Worm (Caenorhabditis elegans) whole organism, L4 larva: Measurements from ENCODE around the gene T22C8.6.
A peak's percentile ranks its signal among the peaks of the same experiment; 100 is the strongest.

Source experiments
- F26F4.8 ChIP-seq: fragments of 200-800 bp; sonication (Bioruptor generic); conservative IDR thresholded peaks from 2 replicates; pipeline ENCODE4 v1.3.6; 2022; ENCODE audit warnings: missing genetic modification characterization, missing compliant biosample characterization
- F37D6.2 ChIP-seq: sonication (generic microtip); optimal IDR thresholded peaks from 2 replicates; lab custom pipeline; 2016; ENCODE audit warnings: mild to moderate bottlenecking, missing genetic modification characterization, missing compliant biosample characterization
- F49E8.2 ChIP-seq: sonication (generic microtip); optimal IDR thresholded peaks from 2 replicates; lab custom pipeline; 2016; ENCODE audit warnings: missing compliant biosample characterization, mild to moderate bottlenecking, missing genetic modification characterization, borderline replicate concordance
- T20F7.1 ChIP-seq: fragments of 200-800 bp; sonication (Bioruptor generic); optimal IDR thresholded peaks from 2 replicates; lab custom pipeline; 2018; ENCODE audit warnings: mild to moderate bottlenecking, missing genetic modification characterization, missing compliant biosample characterization
- T26A8.4 ChIP-seq: fragments of 200-800 bp; sonication (Bioruptor generic); IDR thresholded peaks from 2 replicates; pipeline ENCODE4 v1.3.6; 2022; ENCODE audit warnings: missing genetic modification characterization, missing compliant biosample characterization
- Y75B8A.6 ChIP-seq: fragments of 200-800 bp; sonication (Bioruptor generic); IDR thresholded peaks from 2 replicates; pipeline ENCODE4 v1.3.6; 2022; ENCODE audit warnings: missing genetic modification reagents, missing genetic modification characterization, missing compliant biosample characterization
- aha-1 ChIP-seq: fragments of 150-350 bp; peaks from one replicate; lab custom pipeline; 2014; ENCODE audit warnings: missing biosample characterization, missing genetic modification characterization
- attf-4 ChIP-seq: sonication (generic microtip); optimal IDR thresholded peaks from 3 replicates; lab custom pipeline; 2017; ENCODE audit warnings: missing biosample characterization, missing genetic modification characterization
- ceh-44 ChIP-seq: fragments of 200-800 bp; sonication (Bioruptor generic); IDR thresholded peaks from 2 replicates; pipeline ENCODE4 v1.3.6; 2022; ENCODE audit warnings: missing genetic modification reagents, missing genetic modification characterization, missing compliant biosample characterization
- ceh-62 ChIP-seq: sonication (generic microtip); optimal IDR thresholded peaks from 2 replicates; lab custom pipeline; 2017; ENCODE audit warnings: missing biosample characterization, missing genetic modification characterization
- ces-1 ChIP-seq: fragments of 150-350 bp; sonication (generic microtip); optimal IDR thresholded peaks from 4 replicates; lab custom pipeline; 2014; ENCODE audit warnings: missing biosample characterization, missing genetic modification reagents, missing genetic modification characterization
- daf-12 ChIP-seq: fragments of 150-350 bp; optimal IDR thresholded peaks from 2 replicates; lab custom pipeline; 2014; ENCODE audit warnings: missing biosample characterization, missing genetic modification reagents, missing genetic modification characterization
- daf-8 ChIP-seq: fragments of 200-800 bp; sonication (Bioruptor generic); IDR thresholded peaks from 2 replicates; pipeline ENCODE4 v1.3.6; 2022; ENCODE audit warnings: missing genetic modification characterization, missing compliant biosample characterization
- dmd-8 ChIP-seq: fragments of 200-800 bp; sonication (Bioruptor generic); IDR thresholded peaks from 2 replicates; pipeline ENCODE4 v1.3.6; 2022; ENCODE audit warnings: missing genetic modification characterization, missing compliant biosample characterization
- dmd-9 ChIP-seq: fragments of 200-800 bp; sonication (Bioruptor generic); IDR thresholded peaks from 2 replicates; pipeline ENCODE4 v1.3.6; 2022; ENCODE audit warnings: missing genetic modification reagents, missing genetic modification characterization, missing compliant biosample characterization
- hmg-1.1 ChIP-seq: fragments of 200-800 bp; sonication (Bioruptor generic); IDR thresholded peaks from 2 replicates; pipeline ENCODE4 v1.3.6; 2022; ENCODE audit warnings: missing genetic modification reagents, missing genetic modification characterization, missing compliant biosample characterization
- lim-7 ChIP-seq: fragments of 200-800 bp; sonication (Bioruptor generic); IDR thresholded peaks from 2 replicates; pipeline ENCODE4 v1.3.6; 2022; ENCODE audit warnings: missing genetic modification characterization, missing compliant biosample characterization
- lin-13 ChIP-seq: fragments of 150-350 bp; optimal IDR thresholded peaks from 2 replicates; lab custom pipeline; 2014; ENCODE audit warnings: missing biosample characterization, missing genetic modification reagents, missing genetic modification characterization
- lin-15B ChIP-seq: fragments of 150-350 bp; sonication (generic microtip); optimal IDR thresholded peaks from 3 replicates; lab custom pipeline; 2014; ENCODE audit warnings: missing biosample characterization, missing genetic modification characterization
- lin-29 ChIP-seq: fragments of 200-800 bp; sonication (Bioruptor generic); IDR thresholded peaks from 2 replicates; pipeline ENCODE4 v1.3.6; 2022; ENCODE audit warnings: missing genetic modification reagents, missing genetic modification characterization, missing compliant biosample characterization
- lir-3 ChIP-seq: sonication (generic microtip); optimal IDR thresholded peaks from 2 replicates; lab custom pipeline; 2016; ENCODE audit warnings: mild to moderate bottlenecking, missing genetic modification characterization, missing compliant biosample characterization
- madf-9 ChIP-seq: fragments of 200-800 bp; sonication (Bioruptor generic); conservative IDR thresholded peaks from 2 replicates; pipeline ENCODE4 v1.3.6; 2022; ENCODE audit warnings: missing genetic modification reagents, missing genetic modification characterization, missing compliant biosample characterization
- mdl-1 ChIP-seq, 2 experiments: fragments of 150-350 bp in 1 of 2; sonication (generic microtip) in 1 of 2; optimal IDR thresholded peaks; 2 replicates each; lab custom pipeline; 2014 to 2017; ENCODE audit warnings: missing biosample characterization in 2 of 2, missing genetic modification characterization in 2 of 2
- mep-1 ChIP-seq: fragments of 150-350 bp; sonication (generic microtip); optimal IDR thresholded peaks from 3 replicates; lab custom pipeline; 2014; ENCODE audit warnings: missing biosample characterization, missing genetic modification characterization
- mxl-2 ChIP-seq: fragments of 200-800 bp; sonication (Bioruptor generic); conservative IDR thresholded peaks from 2 replicates; pipeline ENCODE4 v1.3.6; 2022; ENCODE audit warnings: missing genetic modification reagents, missing genetic modification characterization, missing compliant biosample characterization
- nhr-28 ChIP-seq: fragments of 150-350 bp; optimal IDR thresholded peaks from 2 replicates; lab custom pipeline; 2014; ENCODE audit warnings: missing biosample characterization, missing genetic modification characterization
- nhr-48 ChIP-seq: sonication (generic microtip); optimal IDR thresholded peaks from 2 replicates; lab custom pipeline; 2016; ENCODE audit warnings: mild to moderate bottlenecking, missing genetic modification characterization, missing compliant biosample characterization
- nhr-6 ChIP-seq: fragments of 150-350 bp; optimal IDR thresholded peaks from 2 replicates; lab custom pipeline; 2014; ENCODE audit warnings: missing biosample characterization, missing genetic modification characterization
- pqm-1 ChIP-seq: sonication (generic microtip); optimal IDR thresholded peaks from 2 replicates; lab custom pipeline; 2017; ENCODE audit warnings: missing biosample characterization, missing genetic modification characterization
- rbr-2 ChIP-seq: sonication (generic microtip); optimal IDR thresholded peaks from 2 replicates; lab custom pipeline; 2016; ENCODE audit warnings: missing genotype, missing genetic modification characterization, missing compliant biosample characterization
- sdz-12 ChIP-seq: fragments of 200-800 bp; sonication (Bioruptor generic); optimal IDR thresholded peaks from 2 replicates; lab custom pipeline; 2018; ENCODE audit warnings: mild to moderate bottlenecking, missing genetic modification characterization, missing compliant biosample characterization
- spr-3 ChIP-seq: fragments of 200-800 bp; sonication (Bioruptor generic); optimal IDR thresholded peaks from 2 replicates; lab custom pipeline; 2018; ENCODE audit warnings: mild to moderate bottlenecking, missing genetic modification characterization, missing compliant biosample characterization
- tra-1 ChIP-seq: fragments of 200-800 bp; sonication (Bioruptor generic); IDR thresholded peaks from 2 replicates; pipeline ENCODE4 v1.3.6; 2022; ENCODE audit warnings: missing genetic modification reagents, missing genetic modification characterization, missing compliant biosample characterization
- unc-62 ChIP-seq, 3 experiments: fragments of 150-350 bp in 1 of 3; sonication (generic microtip); optimal IDR thresholded peaks in 2 of 3; peaks in 1 of 3; 1 replicate in 1 of 3; 2 replicates in 2 of 3; lab custom pipeline; 2014 to 2017; ENCODE audit warnings: missing biosample characterization in 3 of 3, missing genetic modification characterization in 3 of 3, missing genetic modification reagents in 3 of 3, missing genotype in 1 of 3

Gene T22C8.6

ce11 chrII:8600165-8600564 lies 29.9 kb downstream of the T22C8.6 start, which contains the start of gene pigg-1:
TSS of gene pigg-1 (minus strand) at chrII:8600265.
- TF ChIP-seq aha-1 (tag; lab: Kevin White, UChicago): peak; percentile 30
- TF ChIP-seq ces-1: no peak

- TF ChIP-seq lin-29 (GFP tag; lab: Robert Waterston, UW): no peak
- no peak for TF ChIP-seq attf-4 (tag; lab: Kevin White, UChicago)
- no peak for TF ChIP-seq lir-3 (tag; lab: Kevin White, UChicago)
- no peak for TF ChIP-seq T20F7.1
- no peak for TF ChIP-seq sdz-12
- TF ChIP-seq mdl-1 (tag; optimal IDR thresholded peaks at IDR 0.05; lab: Kevin White, UChicago): no peak
- TF ChIP-seq mep-1 (tag; lab: Kevin White, UChicago): no peak
- no peak for TF ChIP-seq hmg-1.1
- no peak for TF ChIP-seq F49E8.2 (tag; lab: Kevin White, UChicago)
- no peak for TF ChIP-seq lim-7 (GFP tag; lab: Robert Waterston, UW)
- TF ChIP-seq, all 104 proteins: peak for 0
Observed at ce11 chrII:8599214-8599613, 30.9 kb downstream of the T22C8.6 start, which contains the start of gene F28C6.5. TSS of gene F28C6.5 (plus strand) at chrII:8599514.

- TF ChIP-seq F37D6.2 (tag; lab: Kevin White, UChicago) (no peak), unc-62 (GFP tag; optimal IDR thresholded peaks at IDR 0.05 in 1 of 2; lab: Kevin White, UChicago) (peak in 1 of 2 experiments; percentile 94), unc-62 (tag; optimal IDR thresholded peaks at IDR 0.05; lab: Kevin White, UChicago) (no peak)
Observed at ce11 chrII:8593840-8594625, 36.0 kb downstream of the T22C8.6 start, which contains the start of gene aptf-3. TSS of gene aptf-3 (plus strand) at chrII:8594190.

ce11 chrII:8590684-8591083 lies 39.4 kb downstream of the T22C8.6 start, which contains the start of gene aptf-4:
TSS of gene aptf-4 (plus strand) at chrII:8590984.
- TF ChIP-seq spr-3 (GFP tag; lab: Kevin White, UChicago) (no peak), sdz-12 (no peak), rbr-2 (no peak), nhr-48 (tag; lab: Kevin White, UChicago) (no peak), mxl-2 (GFP tag; lab: Robert Waterston, UW) (no peak), nhr-28 (tag; lab: Kevin White, UChicago) (no peak), F26F4.8 (no peak), daf-8 (GFP tag; lab: Robert Waterston, UW) (no peak), ceh-44 (GFP tag; lab: Robert Waterston, UW) (no peak), madf-9 (GFP tag; lab: Robert Waterston, UW) (no peak), lin-13 (GFP tag; lab: Kevin White, UChicago) (no peak), dmd-9 (GFP tag; lab: Robert Waterston, UW) (no peak), tra-1 (GFP tag; lab: Robert Waterston, UW) (no peak), pqm-1 (no peak), dmd-8 (no peak), daf-12 (tag; lab: Kevin White, UChicago) (no peak), T26A8.4 (GFP tag; lab: Robert Waterston, UW) (no peak), ceh-62 (no peak)

- no peak for TF ChIP-seq F49E8.2 (tag; lab: Kevin White, UChicago)
- TF ChIP-seq Y75B8A.6: no peak
- peak in 1 of 2 experiments; percentile 91 for TF ChIP-seq unc-62 (GFP tag; optimal IDR thresholded peaks at IDR 0.05 in 1 of 2; lab: Kevin White, UChicago)
- no peak for TF ChIP-seq unc-62 (tag; optimal IDR thresholded peaks at IDR 0.05; lab: Kevin White, UChicago)
- no peak for TF ChIP-seq nhr-6 (tag; lab: Kevin White, UChicago)
- no peak for TF ChIP-seq dmd-9 (GFP tag; lab: Robert Waterston, UW)
- TF ChIP-seq ceh-44 (GFP tag; lab: Robert Waterston, UW): no peak
- peak; percentile 85 for TF ChIP-seq ces-1
- TF ChIP-seq aha-1 (tag; lab: Kevin White, UChicago): peak; percentile 53
- no peak for TF ChIP-seq T26A8.4 (GFP tag; lab: Robert Waterston, UW)
- TF ChIP-seq lin-15B (tag; lab: Kevin White, UChicago): no peak
- no peak for TF ChIP-seq mdl-1 (tag; optimal IDR thresholded peaks at IDR 0.05; lab: Kevin White, UChicago)
- no peak for TF ChIP-seq F26F4.8
Observed at ce11 chrII:8589227-8589626, 40.9 kb downstream of the T22C8.6 start.
